Fruit fly (Drosophila melanogaster) whole organism, pupa: ENCODE results near the gene Hr39.
A peak's percentile ranks its signal among the peaks of the same experiment; 100 is the strongest.

ENCODE experiments used
- CG14655 ChIP-seq: fragments of 200-800 bp; sonication (Bioruptor generic); optimal IDR thresholded peaks from 3 replicates; lab custom pipeline; 2017; ENCODE audit warnings: mild to moderate bottlenecking, missing biosample characterization, missing genetic modification reagents, missing genetic modification characterization
- CG15710 ChIP-seq: fragments of 200-800 bp; sonication (Bioruptor generic); optimal IDR thresholded peaks from 2 replicates; lab custom pipeline; 2018; ENCODE audit warnings: missing biosample characterization, mild to moderate bottlenecking, missing genetic modification characterization, moderate library complexity
- CG17806 ChIP-seq: fragments of 200-800 bp; sonication (Bioruptor generic); optimal IDR thresholded peaks from 2 replicates; lab custom pipeline; 2018; ENCODE audit warnings: missing biosample characterization, mild to moderate bottlenecking, missing genetic modification characterization, moderate library complexity
- CG8301 ChIP-seq: fragments of 200-800 bp; sonication (Bioruptor generic); optimal IDR thresholded peaks from 2 replicates; lab custom pipeline; 2018; ENCODE audit warnings: missing biosample characterization, mild to moderate bottlenecking, missing genetic modification characterization
- CG9948 ChIP-seq: fragments of 200-800 bp; sonication (Bioruptor generic); optimal IDR thresholded peaks from 2 replicates; lab custom pipeline; 2018; ENCODE audit warnings: missing biosample characterization, mild to moderate bottlenecking, missing genetic modification characterization, moderate library complexity
- EcR ChIP-seq: fragments of 200-800 bp; sonication (Bioruptor generic); optimal IDR thresholded peaks from 3 replicates; lab custom pipeline; 2019; ENCODE audit warnings: missing biosample characterization, missing genetic modification characterization, mild to moderate bottlenecking, moderate library complexity, missing genetic modification reagents
- Ets98B ChIP-seq: fragments of 200-800 bp; sonication (Bioruptor generic); IDR thresholded peaks from 2 replicates; pipeline ENCODE4 v1.3.6; 2022; ENCODE audit warnings: missing biosample characterization, missing genetic modification characterization
- Pif1B ChIP-seq: fragments of 200-800 bp; sonication (Bioruptor generic); optimal IDR thresholded peaks from 3 replicates; lab custom pipeline; 2016; ENCODE audit warnings: missing biosample characterization, missing genetic modification characterization
- Snoo ChIP-seq: fragments of 200-800 bp; sonication (Bioruptor generic); optimal IDR thresholded peaks from 3 replicates; lab custom pipeline; 2017; ENCODE audit warnings: missing biosample characterization, mild to moderate bottlenecking, missing genetic modification characterization, inconsistent platforms
- fd96Ca ChIP-seq: fragments of 200-800 bp; sonication (Bioruptor generic); IDR thresholded peaks from 3 replicates; pipeline ENCODE4 v1.3.6; 2022; ENCODE audit warnings: missing biosample characterization, missing genetic modification characterization
- gl ChIP-seq: fragments of 200-800 bp; sonication (Bioruptor generic); optimal IDR thresholded peaks from 2 replicates; lab custom pipeline; 2018; ENCODE audit warnings: missing biosample characterization, mild to moderate bottlenecking, missing genetic modification characterization
- rn ChIP-seq: fragments of 200-800 bp; sonication (Bioruptor generic); IDR thresholded peaks from 2 replicates; pipeline ENCODE4 v1.3.6; 2022; ENCODE audit warnings: missing biosample characterization, missing genetic modification characterization

DNA sequence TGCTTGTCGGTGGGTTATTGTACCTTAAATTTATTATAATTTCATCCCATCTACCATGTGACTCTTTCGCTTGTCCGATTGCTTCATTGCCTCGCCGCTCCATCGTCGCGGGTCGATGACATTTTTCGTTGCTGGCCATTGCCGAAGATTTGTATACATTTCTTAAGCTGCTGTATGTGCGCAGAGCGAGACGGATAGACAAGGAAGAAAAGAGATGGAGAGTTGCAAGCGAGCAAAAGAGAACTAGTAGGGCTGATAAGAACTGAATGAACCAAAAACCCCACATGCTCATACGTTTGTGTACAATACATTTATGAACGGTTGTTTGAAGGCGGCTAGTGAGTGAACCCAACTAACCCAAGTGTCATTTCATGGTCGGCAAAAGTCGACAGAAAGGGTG is 14.7 kb downstream of the Hr39 start:
- TF ChIP-seq CG15710 (no peak), CG17806 (no peak), CG14655 (GFP tag; lab: Kevin White, UChicago) (no peak), EcR (GFP tag; lab: Kevin White, UChicago) (peak; percentile 82), Ets98B (GFP tag; lab: Robert Waterston, UW) (no peak), gl (tag; lab: Kevin White, UChicago) (no peak), Snoo (tag; lab: Kevin White, UChicago) (no peak), CG8301 (tag; lab: Kevin White, UChicago) (no peak), rn (no peak), fd96Ca (no peak), CG9948 (tag; lab: Kevin White, UChicago) (no peak), Pif1B (GFP tag; lab: Kevin White, UChicago) (no peak)
